Worm (Caenorhabditis elegans): ENCODE data around the gene F01G10.10.
A peak's percentile ranks its signal among the peaks of the same experiment; 100 is the strongest.

F01G10.10 gene

DNA sequence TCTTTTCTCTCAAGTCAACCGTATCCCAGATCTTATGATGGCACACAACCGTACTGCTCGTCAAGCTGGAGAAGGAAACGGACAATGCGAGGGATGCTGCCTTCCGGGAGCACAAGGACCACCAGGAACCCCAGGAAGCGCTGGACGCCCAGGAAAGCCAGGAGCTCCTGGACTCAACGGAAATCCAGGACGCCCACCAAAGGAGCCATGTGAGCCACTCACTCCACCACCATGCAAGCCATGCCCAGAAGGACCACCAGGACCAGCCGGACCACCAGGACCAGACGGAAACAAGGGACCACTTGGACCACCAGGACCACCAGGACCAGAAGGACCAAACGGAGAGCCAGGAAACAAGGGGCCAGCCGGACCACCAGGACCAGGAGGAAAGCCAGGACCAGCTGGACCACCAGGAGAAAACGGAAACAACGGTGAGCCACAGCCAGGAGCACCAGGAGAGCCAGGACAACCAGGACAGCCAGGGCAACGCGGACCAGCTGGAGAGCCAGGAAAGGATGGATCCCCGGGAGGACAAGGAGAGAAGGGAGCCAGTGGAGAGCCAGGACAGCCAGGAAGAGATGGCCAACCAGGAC is 29.2 kb upstream of the F01G10.10 start:
- TF ChIP-seq unc-39 (tag; optimal IDR thresholded peaks at IDR 0.05) (no peak), aly-2 (tag; optimal IDR thresholded peaks at IDR 0.05) (no peak), nhr-77 (tag; optimal IDR thresholded peaks at IDR 0.05) (no peak), sma-9 (GFP tag; optimal IDR thresholded peaks at IDR 0.05) (no peak), sma-9 (tag; optimal IDR thresholded peaks at IDR 0.05) (no peak), sma-3 (GFP tag; optimal IDR thresholded peaks at IDR 0.05) (no peak), elt-3 (tag; optimal IDR thresholded peaks at IDR 0.05) (no peak), ztf-1 (GFP tag; conservative IDR thresholded peaks at IDR 0.05) (no peak), unc-55 (GFP tag; optimal IDR thresholded peaks at IDR 0.05) (no peak), C34F6.9 (tag; optimal IDR thresholded peaks at IDR 0.05) (no peak), ceh-82 (tag; optimal IDR thresholded peaks at IDR 0.05) (no peak), skn-1 (tag; optimal IDR thresholded peaks at IDR 0.05) (no peak), snpc-4 (tag; optimal IDR thresholded peaks at IDR 0.05) (no peak), F13H6.1 (tag; optimal IDR thresholded peaks at IDR 0.05) (no peak), ama-1 (optimal IDR thresholded peaks at IDR 0.05) (no peak), ztf-4 (tag; optimal IDR thresholded peaks at IDR 0.05) (no peak), nhr-237 (tag; optimal IDR thresholded peaks at IDR 0.05) (no peak), lin-39 (tag; optimal IDR thresholded peaks at IDR 0.05) (no peak)

DNA sequence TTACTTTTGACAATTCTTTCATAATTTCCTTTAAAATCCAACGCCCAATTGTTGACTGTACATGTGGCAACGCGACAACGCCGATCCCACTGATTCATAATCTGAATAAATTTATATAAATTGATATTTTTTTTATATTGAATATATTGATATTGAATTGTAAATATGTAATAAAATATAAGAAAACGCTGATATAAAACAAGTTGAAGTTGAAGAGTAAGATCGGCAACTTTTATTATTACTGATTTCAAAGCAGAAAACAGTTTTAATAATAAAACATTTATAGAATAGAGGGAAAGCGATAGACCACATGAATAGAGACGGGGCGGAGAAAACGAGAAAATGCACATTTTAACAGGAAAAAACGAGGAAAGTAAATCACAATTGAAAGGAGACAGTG is 26.8 kb upstream of the F01G10.10 start, which contains the start of gene qns-1:
qns-1 (minus strand) TSS at position 101 of the 400 bp plus-strand sequence.
- TF ChIP-seq ceh-82 (tag; optimal IDR thresholded peaks at IDR 0.05), result no peak
- no peak for TF ChIP-seq mab-5 (tag; optimal IDR thresholded peaks at IDR 0.05)
- no peak for TF ChIP-seq skn-1 (tag; optimal IDR thresholded peaks at IDR 0.05)
- no peak for TF ChIP-seq nhr-21 (tag; optimal IDR thresholded peaks at IDR 0.05)
- TF ChIP-seq nhr-6 (tag; optimal IDR thresholded peaks at IDR 0.05), result no peak
- no peak for TF ChIP-seq R02D3.7 (tag; optimal IDR thresholded peaks at IDR 0.05)
- no peak for TF ChIP-seq F13H6.1 (tag; optimal IDR thresholded peaks at IDR 0.05)
- TF ChIP-seq nhr-129 (tag; optimal IDR thresholded peaks at IDR 0.05), result no peak
- TF ChIP-seq mdl-1 (tag; optimal IDR thresholded peaks at IDR 0.05), result no peak
- no peak for TF ChIP-seq alr-1 (tag; optimal IDR thresholded peaks at IDR 0.05)
- TF ChIP-seq unc-39 (tag; optimal IDR thresholded peaks at IDR 0.05), result no peak
- TF ChIP-seq sma-9 (GFP tag; optimal IDR thresholded peaks at IDR 0.05), result no peak
- TF ChIP-seq sma-9 (tag; optimal IDR thresholded peaks at IDR 0.05), result no peak

DNA sequence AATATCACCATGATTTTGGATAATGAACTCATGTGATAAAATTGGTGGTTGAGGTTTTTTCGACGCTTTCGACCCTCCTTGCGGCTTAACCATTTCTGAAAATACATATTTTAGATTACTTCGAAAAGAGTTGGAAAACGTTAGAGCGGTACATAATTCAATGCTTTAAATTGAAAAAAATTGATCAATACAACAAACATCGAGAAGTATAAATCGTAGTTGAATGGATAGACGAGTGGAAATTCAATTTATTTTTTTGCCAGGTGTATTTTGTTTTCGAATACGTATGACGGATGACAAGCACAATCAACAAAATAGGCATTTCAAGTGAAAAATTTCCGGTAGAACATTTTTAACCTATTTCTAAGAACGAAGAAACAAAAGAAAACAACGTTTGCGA is 24.8 kb upstream of the F01G10.10 start, which contains the start of gene tram-1:
tram-1 (minus strand) TSS at position 101 of the 400 bp plus-strand sequence.
- TF ChIP-seq egl-27 (tag; optimal IDR thresholded peaks at IDR 0.05) (no peak), crh-2 (tag; optimal IDR thresholded peaks at IDR 0.05) (peak; percentile 46)

DNA sequence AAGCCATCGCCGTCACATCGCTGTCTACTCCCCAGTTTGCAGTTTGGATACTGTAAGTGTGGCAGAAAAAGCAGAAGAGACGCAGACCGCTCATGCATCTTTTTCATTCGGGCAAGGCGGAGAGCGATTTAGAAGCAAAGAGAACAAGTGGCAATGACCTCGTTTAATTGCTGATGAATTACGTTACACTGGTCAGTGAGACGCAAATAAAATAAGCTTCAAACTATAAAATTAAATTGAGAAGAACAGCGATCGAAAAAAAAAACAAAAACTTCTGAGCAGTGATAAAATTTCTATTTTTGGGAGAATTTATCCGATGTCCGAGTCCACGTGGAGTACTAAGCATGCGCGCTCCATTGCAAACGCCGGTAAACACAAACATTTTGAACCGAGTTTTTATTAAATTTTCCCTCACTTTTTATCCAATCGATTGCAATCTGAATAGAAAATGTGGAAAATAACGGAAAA is 23.8 kb upstream of the F01G10.10 start, which contains the start of gene C24F3.2:
C24F3.2 (plus strand) TSS at position 418 of the 468 bp plus-strand sequence.
- TF ChIP-seq nhr-77 (tag; optimal IDR thresholded peaks at IDR 0.05) (no peak), nhr-6 (tag; optimal IDR thresholded peaks at IDR 0.05) (no peak), sma-3 (GFP tag; optimal IDR thresholded peaks at IDR 0.05) (peak; percentile 72), gmeb-1 (tag; optimal IDR thresholded peaks at IDR 0.05) (peak; percentile 52), ztf-1 (GFP tag; conservative IDR thresholded peaks at IDR 0.05) (no peak), aly-2 (tag; optimal IDR thresholded peaks at IDR 0.05) (no peak), skn-1 (tag; optimal IDR thresholded peaks at IDR 0.05) (no peak), egl-27 (tag; optimal IDR thresholded peaks at IDR 0.05) (peak; percentile 11), elt-3 (tag; optimal IDR thresholded peaks at IDR 0.05) (no peak), ztf-11 (tag; optimal IDR thresholded peaks at IDR 0.05) (no peak), mdl-1 (tag; optimal IDR thresholded peaks at IDR 0.05) (peak; percentile 16 to 37), lin-11 (tag; optimal IDR thresholded peaks at IDR 0.05) (no peak), snpc-4 (tag; optimal IDR thresholded peaks at IDR 0.05) (no peak), nhr-10 (tag; optimal IDR thresholded peaks at IDR 0.05) (no peak), mab-5 (tag; optimal IDR thresholded peaks at IDR 0.05) (no peak), nhr-12 (tag; optimal IDR thresholded peaks at IDR 0.05) (no peak), Y55F3AM.14 (GFP tag; optimal IDR thresholded peaks at IDR 0.05) (peak; percentile 5), fos-1 (tag; optimal IDR thresholded peaks at IDR 0.05) (peak; percentile 55), unc-55 (GFP tag; optimal IDR thresholded peaks at IDR 0.05) (peak; percentile 43), alr-1 (tag; optimal IDR thresholded peaks at IDR 0.05) (no peak), nhr-11 (tag; optimal IDR thresholded peaks at IDR 0.05) (no peak), blmp-1 (tag; optimal IDR thresholded peaks at IDR 0.05; ENCODE audit: insufficient read depth) (no peak), unc-39 (tag; optimal IDR thresholded peaks at IDR 0.05) (no peak), C34F6.9 (tag; optimal IDR thresholded peaks at IDR 0.05) (peak; percentile 81), elt-1 (tag; optimal IDR thresholded peaks at IDR 0.05) (no peak), nhr-21 (tag; optimal IDR thresholded peaks at IDR 0.05) (peak; percentile 45), ama-1 (optimal IDR thresholded peaks at IDR 0.05) (peak; percentile 24), lin-39 (tag; optimal IDR thresholded peaks at IDR 0.05) (no peak), ceh-82 (tag; optimal IDR thresholded peaks at IDR 0.05) (no peak), dmd-4 (tag; optimal IDR thresholded peaks at IDR 0.05) (no peak), lin-13 (GFP tag; optimal IDR thresholded peaks at IDR 0.05) (peak; percentile 0), mbf-1 (tag; optimal IDR thresholded peaks at IDR 0.05) (no peak), ceh-16 (tag; optimal IDR thresholded peaks at IDR 0.05) (no peak), zag-1 (tag; optimal IDR thresholded peaks at IDR 0.05) (no peak), nhr-237 (tag; optimal IDR thresholded peaks at IDR 0.05) (no peak), peb-1 (tag; optimal IDR thresholded peaks at IDR 0.05) (no peak), nhr-25 (tag; optimal IDR thresholded peaks at IDR 0.05) (no peak), nhr-23 (tag; optimal IDR thresholded peaks at IDR 0.05) (no peak)

Measured in whole organism, L2 larva.